Worm (Caenorhabditis elegans) whole organism, L4/young adult: ENCODE results near the gene chl-1.

Experiments used
- dao-5 ChIP-seq: sonication (generic microtip); optimal IDR thresholded peaks from 2 replicates; lab custom pipeline; 2016; ENCODE audit warnings: missing genotype, missing genetic modification characterization, moderate library complexity, missing compliant biosample characterization
- him-1 ChIP-seq: sonication (generic microtip); optimal IDR thresholded peaks from 2 replicates; lab custom pipeline; 2016; ENCODE audit warnings: missing genotype, missing genetic modification reagents, missing genetic modification characterization, missing compliant biosample characterization

DNA sequence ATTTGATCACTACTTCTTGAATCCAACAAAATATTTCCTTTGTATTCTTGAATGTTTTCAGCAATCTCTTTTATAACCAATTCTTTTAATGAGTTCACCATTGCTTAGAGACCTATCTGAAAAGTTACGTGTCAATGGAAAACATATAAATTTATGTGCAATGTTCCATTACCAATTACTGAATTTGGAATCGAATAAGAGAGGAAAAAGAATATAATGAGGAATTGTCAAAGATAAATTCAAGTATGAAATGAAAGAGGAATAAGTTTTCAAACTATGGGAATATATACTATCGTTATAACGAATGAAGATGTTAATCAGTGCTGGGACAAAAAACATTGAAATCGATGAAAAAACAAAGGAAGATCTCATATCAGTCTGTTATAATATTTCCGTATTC is 46.0 kb upstream of the chl-1 start, which contains the start of gene H04D03.4:
- TF ChIP-seq dao-5 (tag; lab: Kevin White, UChicago) = no peak
- TF ChIP-seq him-1 (tag; lab: Kevin White, UChicago) = no peak
